Worm (Caenorhabditis elegans) whole organism, L3 larva: ENCODE measurements around the gene H39E20.1.

Experiments
- R02D3.7 ChIP-seq: fragments of 150-350 bp; optimal IDR thresholded peaks from 2 replicates; lab custom pipeline; 2014; ENCODE audit warnings: missing biosample characterization, missing genetic modification characterization
- ceh-9 ChIP-seq: sonication (generic microtip); optimal IDR thresholded peaks from 2 replicates; lab custom pipeline; 2018; ENCODE audit warnings: missing biosample characterization, missing genetic modification characterization
- lin-15B ChIP-seq: fragments of 150-350 bp; optimal IDR thresholded peaks from 2 replicates; lab custom pipeline; 2014; ENCODE audit warnings: missing biosample characterization, missing genetic modification characterization
- nfya-1 ChIP-seq: sonication (generic microtip); optimal IDR thresholded peaks from 2 replicates; lab custom pipeline; 2017; ENCODE audit warnings: missing genetic modification characterization, mild to moderate bottlenecking, missing compliant biosample characterization, antibody characterized with exemption, moderate library complexity; ENCODE audit not compliant: insufficient read depth
- nhr-12 ChIP-seq: fragments of 150-350 bp; optimal IDR thresholded peaks from 2 replicates; lab custom pipeline; 2014; ENCODE audit warnings: missing biosample characterization, missing genetic modification characterization
- nhr-76 ChIP-seq: fragments of 150-350 bp; sonication (generic microtip); optimal IDR thresholded peaks from 5 replicates; lab custom pipeline; 2014; ENCODE audit warnings: missing biosample characterization, missing genetic modification characterization
- pha-4 ChIP-seq: fragments of 150-350 bp; optimal IDR thresholded peaks from 2 replicates; lab custom pipeline; 2014; ENCODE audit warnings: missing biosample characterization, missing genetic modification reagents, missing genetic modification characterization
- unc-62 ChIP-seq: fragments of 150-350 bp; sonication (generic microtip); optimal IDR thresholded peaks from 4 replicates; lab custom pipeline; 2014; ENCODE audit warnings: missing biosample characterization, missing genetic modification reagents, missing genetic modification characterization
- ztf-11 ChIP-seq: fragments of 150-350 bp; optimal IDR thresholded peaks from 2 replicates; lab custom pipeline; 2014; ENCODE audit warnings: missing biosample characterization, missing genetic modification characterization

DNA sequence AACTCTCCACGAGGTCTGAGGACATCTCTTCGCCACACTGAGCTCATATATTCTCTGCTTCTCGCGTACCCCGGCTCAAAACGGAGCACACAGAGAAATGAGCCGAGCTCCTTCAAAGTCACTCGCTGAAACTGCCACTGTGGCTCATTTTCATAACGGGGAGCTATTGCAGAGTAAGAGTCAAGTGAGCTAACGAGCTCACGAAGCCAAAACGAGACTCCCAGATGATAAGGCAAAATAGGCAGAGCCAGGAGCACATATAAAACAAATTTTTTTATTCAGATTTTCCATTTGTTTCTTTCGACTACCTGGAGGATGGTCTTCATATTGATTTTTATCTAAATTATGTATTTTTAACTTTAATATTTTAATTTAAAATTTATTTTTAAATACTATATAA, 27.1 kb upstream of the H39E20.1 start, which contains the start of gene F19G12.3:
- TF ChIP-seq nhr-12 (no peak), R02D3.7 (tag; lab: Kevin White, UChicago) (no peak), nfya-1 (tag; lab: Kevin White, UChicago) (no peak), lin-15B (tag; lab: Kevin White, UChicago) (no peak), pha-4 (no peak), nhr-76 (tag; lab: Kevin White, UChicago) (no peak), ztf-11 (tag; lab: Kevin White, UChicago) (no peak), ceh-9 (tag; lab: Kevin White, UChicago) (no peak), unc-62 (GFP tag; lab: Kevin White, UChicago) (no peak)
